Worm (Caenorhabditis elegans) whole organism, mixed stage, embryonic: ENCODE measurements around the gene gpd-1.

Experiments
- M03D4.4 ChIP-seq: sonication (generic microtip); optimal IDR thresholded peaks from 2 replicates; lab custom pipeline; 2017; ENCODE audit warnings: mild to moderate bottlenecking, missing genetic modification characterization, missing compliant biosample characterization
- bed-3 ChIP-seq: fragments of 200-800 bp; sonication (Bioruptor generic); optimal IDR thresholded peaks from 3 replicates; lab custom pipeline; 2018; ENCODE audit warnings: mild to moderate bottlenecking, missing genetic modification characterization, moderate library complexity, missing compliant biosample characterization
- blmp-1 ChIP-seq: fragments of 150-350 bp; optimal IDR thresholded peaks from 2 replicates; lab custom pipeline; 2014; ENCODE audit warnings: missing biosample characterization, missing genetic modification characterization
- ceh-43 ChIP-seq: fragments of 200-800 bp; sonication (Bioruptor generic); optimal IDR thresholded peaks from 2 replicates; lab custom pipeline; 2018; ENCODE audit warnings: mild to moderate bottlenecking, missing genetic modification characterization, moderate library complexity, missing compliant biosample characterization
- ces-1 ChIP-seq: fragments of 150-350 bp; optimal IDR thresholded peaks from 2 replicates; lab custom pipeline; 2014; ENCODE audit warnings: missing biosample characterization, missing genetic modification reagents, missing genetic modification characterization
- cnd-1 ChIP-seq: fragments of 200-800 bp; sonication (Bioruptor generic); optimal IDR thresholded peaks from 2 replicates; lab custom pipeline; 2018; ENCODE audit warnings: mild to moderate bottlenecking, missing genetic modification characterization, missing compliant biosample characterization
- drap-1 ChIP-seq: fragments of 200-800 bp; sonication (Bioruptor generic); optimal IDR thresholded peaks from 3 replicates; lab custom pipeline; 2018; ENCODE audit warnings: mild to moderate bottlenecking, missing genetic modification characterization, missing compliant biosample characterization
- elt-1 ChIP-seq: sonication (generic microtip); optimal IDR thresholded peaks from 2 replicates; lab custom pipeline; 2017; ENCODE audit warnings: missing genetic modification characterization, mild to moderate bottlenecking, missing compliant biosample characterization, antibody characterized with exemption, moderate library complexity, borderline replicate concordance; ENCODE audit not compliant: insufficient read depth
- elt-3 ChIP-seq: fragments of 150-350 bp; optimal IDR thresholded peaks from 2 replicates; lab custom pipeline; 2014; ENCODE audit warnings: missing biosample characterization, missing genetic modification characterization
- flh-1 ChIP-seq: fragments of 200-800 bp; sonication (Bioruptor generic); optimal IDR thresholded peaks from 2 replicates; lab custom pipeline; 2018; ENCODE audit warnings: mild to moderate bottlenecking, missing genetic modification characterization, moderate library complexity, missing compliant biosample characterization
- ham-2 ChIP-seq: fragments of 200-800 bp; sonication (Bioruptor generic); optimal IDR thresholded peaks from 2 replicates; lab custom pipeline; 2018; ENCODE audit warnings: mild to moderate bottlenecking, missing genetic modification characterization, missing compliant biosample characterization
- hlh-1 ChIP-seq: fragments of 150-350 bp; optimal IDR thresholded peaks from 2 replicates; lab custom pipeline; 2014; ENCODE audit warnings: missing biosample characterization, missing genetic modification reagents, missing genetic modification characterization
- lin-32 ChIP-seq: fragments of 200-800 bp; sonication (Bioruptor generic); optimal IDR thresholded peaks from 2 replicates; lab custom pipeline; 2018; ENCODE audit warnings: mild to moderate bottlenecking, missing genetic modification characterization, missing compliant biosample characterization
- lsy-2 ChIP-seq: fragments of 150-350 bp; optimal IDR thresholded peaks from 2 replicates; lab custom pipeline; 2014; ENCODE audit warnings: missing biosample characterization, missing genetic modification characterization
- mab-5 ChIP-seq: fragments of 150-350 bp; optimal IDR thresholded peaks from 2 replicates; lab custom pipeline; 2014; ENCODE audit warnings: missing biosample characterization, missing genetic modification characterization
- mls-2 ChIP-seq: sonication (generic microtip); optimal IDR thresholded peaks from 2 replicates; lab custom pipeline; 2016; ENCODE audit warnings: mild to moderate bottlenecking, missing genetic modification characterization, moderate library complexity, missing compliant biosample characterization
- nhr-12 ChIP-seq: fragments of 150-350 bp; optimal IDR thresholded peaks from 2 replicates; lab custom pipeline; 2014; ENCODE audit warnings: missing biosample characterization, missing genetic modification characterization
- nhr-2 ChIP-seq: fragments of 150-350 bp; optimal IDR thresholded peaks from 2 replicates; lab custom pipeline; 2014; ENCODE audit warnings: missing biosample characterization, missing genetic modification characterization
- nhr-237 ChIP-seq: fragments of 150-350 bp; optimal IDR thresholded peaks from 2 replicates; lab custom pipeline; 2014; ENCODE audit warnings: missing biosample characterization, missing genetic modification characterization
- nhr-76 ChIP-seq: sonication (generic microtip); optimal IDR thresholded peaks from 2 replicates; lab custom pipeline; 2017; ENCODE audit warnings: missing biosample characterization, missing genetic modification characterization
- pha-4 ChIP-seq: fragments of 150-350 bp; optimal IDR thresholded peaks from 2 replicates; lab custom pipeline; 2018; ENCODE audit warnings: missing biosample characterization, missing genetic modification reagents, missing genetic modification characterization
- sem-2 ChIP-seq: fragments of 200-800 bp; sonication (Bioruptor generic); optimal IDR thresholded peaks from 2 replicates; lab custom pipeline; 2018; ENCODE audit warnings: mild to moderate bottlenecking, missing genetic modification characterization, missing compliant biosample characterization
- snpc-4 ChIP-seq: fragments of 150-350 bp; optimal IDR thresholded peaks from 2 replicates; lab custom pipeline; 2014; ENCODE audit warnings: missing biosample characterization, missing genetic modification characterization
- sptf-1 ChIP-seq: sonication (generic microtip); optimal IDR thresholded peaks from 2 replicates; lab custom pipeline; 2017; ENCODE audit warnings: mild to moderate bottlenecking, missing genetic modification characterization, moderate library complexity, missing compliant biosample characterization
- unc-120 ChIP-seq: sonication (generic microtip); optimal IDR thresholded peaks from 2 replicates; lab custom pipeline; 2017; ENCODE audit warnings: missing genetic modification characterization, missing compliant biosample characterization; ENCODE audit not compliant: poor library complexity, severe bottlenecking
- unc-62 ChIP-seq: fragments of 150-350 bp; optimal IDR thresholded peaks from 2 replicates; lab custom pipeline; 2014; ENCODE audit warnings: missing biosample characterization, missing genetic modification reagents, missing genetic modification characterization
- zip-8 ChIP-seq: fragments of 150-350 bp; optimal IDR thresholded peaks from 2 replicates; lab custom pipeline; 2014; ENCODE audit warnings: missing biosample characterization, missing genetic modification characterization

The gpd-1 gene

DNA sequence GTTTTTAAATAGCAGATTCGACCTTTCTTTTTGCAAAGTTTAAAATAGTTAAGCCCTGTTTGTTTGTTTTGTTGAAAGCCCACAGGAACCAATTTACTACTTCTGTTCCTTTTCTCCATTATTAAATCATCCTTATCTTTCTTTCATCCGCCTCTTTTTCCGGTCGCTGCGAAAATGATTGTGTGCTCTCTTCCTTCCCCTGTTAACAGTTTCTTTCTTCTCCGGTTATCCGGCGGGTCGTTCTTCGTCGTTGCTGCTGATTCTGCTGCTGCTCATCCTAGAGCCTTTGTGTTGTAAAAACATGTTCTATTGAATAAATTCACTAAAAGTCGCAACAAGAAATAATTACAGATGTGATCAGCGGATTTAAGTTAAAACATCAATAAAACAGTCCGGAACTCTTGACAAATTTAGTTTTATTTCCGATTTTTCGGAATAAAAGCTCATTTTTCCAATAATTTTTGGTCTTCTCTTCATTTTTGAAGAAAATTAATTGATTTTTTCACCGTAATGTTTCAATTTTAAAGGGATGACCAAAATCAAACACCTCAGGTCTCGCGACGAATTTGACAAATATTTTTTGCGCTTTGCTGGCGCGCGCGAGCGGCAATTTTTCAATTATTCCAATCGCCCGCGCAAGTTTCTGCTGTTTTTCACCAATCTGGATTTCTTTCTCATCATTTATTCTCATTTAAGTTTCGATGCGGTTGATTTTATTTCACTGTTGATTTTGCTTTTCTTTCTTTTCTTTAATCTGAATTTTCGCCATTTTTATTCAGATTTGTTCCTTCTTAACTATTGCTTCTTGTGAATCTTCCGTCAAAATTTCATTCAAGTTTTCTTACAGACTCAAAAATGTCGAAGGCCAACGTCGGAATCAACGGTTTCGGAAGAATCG, at the start of gene gpd-1:
Gene gpd-1 (plus strand): TSS at position 848 of the 898 bp plus-strand sequence.
- TF ChIP-seq bed-3 (no peak), mab-5 (tag; lab: Kevin White, UChicago) (no peak), lin-32 (GFP tag; lab: Kevin White, UChicago) (no peak), nhr-76 (tag; lab: Kevin White, UChicago) (no peak), elt-3 (tag; lab: Kevin White, UChicago) (no peak), nhr-12 (no peak), pha-4 (no peak), unc-120 (no peak), unc-62 (GFP tag; lab: Kevin White, UChicago) (no peak), blmp-1 (no peak)

DNA sequence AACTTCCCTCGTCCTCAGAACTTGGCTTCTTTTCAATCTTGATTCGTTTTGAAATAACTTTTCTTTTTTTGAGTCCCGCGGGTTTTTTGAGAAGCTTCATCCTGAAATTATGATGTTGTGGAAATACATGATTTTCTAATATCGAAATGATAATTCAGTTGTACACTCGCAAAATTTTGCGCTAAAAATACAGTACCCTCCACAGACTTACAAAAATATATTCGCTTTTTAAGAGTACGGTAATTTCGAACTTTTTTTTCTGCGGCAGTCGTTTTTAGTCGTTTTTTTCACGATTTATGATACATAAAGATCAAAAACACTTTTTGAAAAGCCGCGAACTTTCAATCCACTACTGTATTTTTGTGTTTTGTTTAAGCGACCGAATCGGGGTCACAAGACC, 48.9 kb upstream of the gpd-1 start, which contains the start of gene pro-2:
Gene pro-2 (minus strand): TSS at position 101 of the 400 bp plus-strand sequence.
- TF ChIP-seq sem-2 (GFP tag; lab: Kevin White, UChicago) (no peak), sptf-1 (tag; lab: Kevin White, UChicago) (no peak), ces-1 (no peak), drap-1 (GFP tag; lab: Kevin White, UChicago) (no peak), ham-2 (GFP tag; lab: Kevin White, UChicago) (no peak), bed-3 (no peak), elt-1 (tag; lab: Kevin White, UChicago) (no peak)

DNA sequence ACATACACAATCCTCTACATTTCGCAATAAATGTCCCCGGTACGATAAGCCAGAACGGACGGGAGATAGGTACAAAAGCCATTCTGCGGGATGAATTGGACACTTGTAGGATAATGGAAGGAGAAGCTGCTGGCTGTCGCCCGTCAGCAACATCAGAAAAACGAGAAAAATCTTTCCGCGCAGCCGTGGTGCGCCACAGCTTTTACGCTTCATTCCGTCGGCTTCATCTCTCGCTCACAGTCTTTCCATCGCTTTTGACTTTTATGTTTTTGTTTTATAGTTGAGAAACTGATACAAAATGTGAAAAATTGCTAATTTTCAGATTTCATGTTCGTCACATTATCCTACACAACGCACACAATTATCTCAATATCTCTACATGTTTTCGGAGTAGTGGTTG, 47.9 kb upstream of the gpd-1 start, which contains the start of gene C07E3.10:
Gene C07E3.10 (plus strand): TSS at position 301 of the 400 bp plus-strand sequence.
- no peak for TF ChIP-seq zip-8 (tag; lab: Kevin White, UChicago)
- no peak for TF ChIP-seq ces-1
- TF ChIP-seq mab-5 (tag; lab: Kevin White, UChicago) = no peak
- no peak for TF ChIP-seq nhr-12
- no peak for TF ChIP-seq lin-32 (GFP tag; lab: Kevin White, UChicago)
- TF ChIP-seq pha-4 = no peak
- TF ChIP-seq unc-62 (GFP tag; lab: Kevin White, UChicago) = no peak
- TF ChIP-seq cnd-1 (tag; lab: Kevin White, UChicago) = no peak
- no peak for TF ChIP-seq ceh-43
- no peak for TF ChIP-seq flh-1
- no peak for TF ChIP-seq sptf-1 (tag; lab: Kevin White, UChicago)
- TF ChIP-seq nhr-76 (tag; lab: Kevin White, UChicago) = no peak
- no peak for TF ChIP-seq blmp-1
- no peak for TF ChIP-seq drap-1 (GFP tag; lab: Kevin White, UChicago)
- no peak for TF ChIP-seq mls-2 (tag; lab: Kevin White, UChicago)
- TF ChIP-seq M03D4.4 (tag; lab: Kevin White, UChicago) = no peak
- no peak for TF ChIP-seq unc-120

DNA sequence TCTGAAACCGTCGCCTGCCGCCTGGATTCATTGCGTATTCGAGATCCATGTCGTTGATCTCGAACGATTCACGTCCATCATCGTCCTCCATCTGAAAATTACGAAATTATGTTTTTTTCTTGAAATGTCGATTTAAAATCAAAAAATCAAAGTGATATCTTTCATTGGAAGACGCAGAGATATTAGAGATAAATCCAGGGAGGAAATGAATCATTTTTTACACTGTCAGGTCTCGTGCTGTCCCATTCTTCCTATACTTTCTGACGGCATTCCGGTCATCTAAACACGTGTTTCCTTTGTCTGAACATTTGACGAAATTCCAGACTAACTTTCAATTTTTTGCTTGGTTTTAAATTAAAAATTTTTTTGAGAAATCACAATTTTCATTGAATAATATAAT, 44.0 kb upstream of the gpd-1 start, which contains the start of gene stip-1:
Gene stip-1 (minus strand): TSS at position 98 of the 400 bp plus-strand sequence.
- TF ChIP-seq unc-120 (no peak), hlh-1 (tag; lab: Kevin White, UChicago) (no peak), ces-1 (no peak)

DNA sequence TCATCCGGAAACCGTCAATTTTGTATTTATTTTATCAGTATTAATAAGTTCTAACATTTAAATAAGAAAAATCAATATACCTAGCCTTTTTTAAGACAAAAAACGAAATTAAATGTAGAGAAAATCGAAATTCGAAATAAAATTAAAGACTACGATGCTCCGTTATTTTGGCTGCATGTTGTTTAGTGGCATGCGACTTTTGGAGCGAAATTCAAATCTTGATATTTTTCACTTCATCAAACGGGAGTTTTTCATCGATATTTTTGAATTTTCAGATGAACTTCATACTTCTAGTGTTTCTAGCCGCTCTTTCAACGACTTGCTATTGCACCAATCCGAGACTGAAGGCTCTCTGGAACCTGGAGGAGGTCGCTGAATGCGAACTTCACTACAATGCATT, 43.4 kb upstream of the gpd-1 start, which contains the start of gene C07E3.9:
Gene C07E3.9 (plus strand): TSS at position 270 of the 400 bp plus-strand sequence.
- peak; percentile 40 for TF ChIP-seq nhr-237 (tag; lab: Kevin White, UChicago)
- peak; percentile 87 for TF ChIP-seq ces-1
- peak; percentile 56 for TF ChIP-seq lsy-2 (tag; lab: Kevin White, UChicago)
- no peak for TF ChIP-seq nhr-76 (tag; lab: Kevin White, UChicago)
- TF ChIP-seq nhr-2 (tag; lab: Kevin White, UChicago) = no peak

DNA sequence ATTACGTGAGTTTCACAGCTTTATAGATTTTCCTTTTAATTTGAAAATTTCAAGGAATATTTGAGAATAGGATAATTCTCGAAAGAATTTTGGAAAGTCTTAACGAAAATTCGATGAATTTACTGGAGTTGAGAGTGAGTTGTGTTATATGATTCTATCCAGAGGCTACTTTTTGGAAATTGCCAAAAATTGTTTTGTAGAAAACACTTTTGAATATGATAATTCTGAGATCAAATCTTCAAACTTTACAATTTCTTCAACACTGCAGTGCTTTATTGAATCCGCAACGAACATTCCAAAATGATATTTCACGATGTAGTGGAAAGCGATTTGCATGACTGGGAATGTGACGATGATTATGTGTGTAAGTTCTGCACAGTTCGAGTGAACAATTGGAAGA, 42.0 kb upstream of the gpd-1 start, which contains the start of gene C07E3.8:
Gene C07E3.8 (plus strand): TSS at position 301 of the 400 bp plus-strand sequence.
- TF ChIP-seq ceh-43 (no peak), snpc-4 (tag; lab: Kevin White, UChicago) (no peak)
- TF ChIP-seq, all 35 proteins: peak for 0
